Worm (Caenorhabditis elegans): ENCODE data around the gene scl-2.

- TF ChIP-seq Y53F4B.3 (GFP tag; IDR thresholded peaks at IDR 0.05) (no peak), lin-26 (GFP tag; IDR thresholded peaks at IDR 0.05) (no peak), D2030.7 (GFP tag; IDR thresholded peaks at IDR 0.05) (no peak), unc-130 (GFP tag; optimal IDR thresholded peaks at IDR 0.05) (no peak), F57C9.4 (tag; optimal IDR thresholded peaks at IDR 0.05) (no peak), F39B2.1 (GFP tag; IDR thresholded peaks at IDR 0.05) (no peak), ztf-6 (GFP tag; IDR thresholded peaks at IDR 0.05) (no peak), ztf-28 (GFP tag; IDR thresholded peaks at IDR 0.05) (no peak)
Observed at ce11 chrIV:13086705-13087104, 29.2 kb downstream of the scl-2 start, which contains the start of gene spin-2.
